Worm (Caenorhabditis elegans) whole organism, young adult: ENCODE data around the gene C07H4.1.

Source experiments
- F23B12.7 ChIP-seq: sonication (generic microtip); optimal IDR thresholded peaks from 2 replicates; lab custom pipeline; 2017; ENCODE audit warnings: missing genetic modification characterization, mild to moderate bottlenecking, missing compliant biosample characterization, antibody characterized with exemption, moderate library complexity; ENCODE audit not compliant: insufficient read depth
- F37B4.10 ChIP-seq: fragments of 200-800 bp; sonication (Bioruptor generic); IDR thresholded peaks from 2 replicates; pipeline ENCODE4 v1.3.6; 2022; ENCODE audit warnings: missing genetic modification characterization, missing compliant biosample characterization
- F39B2.1 ChIP-seq: fragments of 200-800 bp; sonication (Bioruptor generic); IDR thresholded peaks from 2 replicates; pipeline ENCODE4 v1.3.6; 2022; ENCODE audit warnings: missing genetic modification reagents, missing genetic modification characterization, missing compliant biosample characterization
- F52B5.7 ChIP-seq: sonication (generic microtip); optimal IDR thresholded peaks from 2 replicates; lab custom pipeline; 2016; ENCODE audit warnings: mild to moderate bottlenecking, missing genetic modification characterization, missing compliant biosample characterization
- F55B11.4 ChIP-seq: sonication (generic microtip); optimal IDR thresholded peaks from 2 replicates; lab custom pipeline; 2016; ENCODE audit warnings: missing compliant biosample characterization, missing genetic modification characterization, borderline replicate concordance; ENCODE audit not compliant: insufficient read depth
- F57A8.1 ChIP-seq: fragments of 200-800 bp; sonication (Bioruptor generic); optimal IDR thresholded peaks from 2 replicates; lab custom pipeline; 2018; ENCODE audit warnings: mild to moderate bottlenecking, missing genetic modification characterization, moderate library complexity, missing compliant biosample characterization
- K11D2.4 ChIP-seq: fragments of 200-800 bp; sonication (Bioruptor generic); IDR thresholded peaks from 2 replicates; pipeline ENCODE4 v1.3.6; 2022; ENCODE audit warnings: missing genetic modification reagents, missing genetic modification characterization, missing compliant biosample characterization
- K12H6.12 ChIP-seq: fragments of 200-800 bp; sonication (Bioruptor generic); optimal IDR thresholded peaks from 2 replicates; lab custom pipeline; 2018; ENCODE audit warnings: mild to moderate bottlenecking, missing genetic modification characterization, missing compliant biosample characterization
- T26A5.8 ChIP-seq: sonication (generic microtip); optimal IDR thresholded peaks from 2 replicates; lab custom pipeline; 2016; ENCODE audit warnings: missing genetic modification characterization, missing compliant biosample characterization
- akir-1 ChIP-seq: fragments of 200-800 bp; sonication (Bioruptor generic); optimal IDR thresholded peaks from 2 replicates; lab custom pipeline; 2018; ENCODE audit warnings: mild to moderate bottlenecking, missing genetic modification characterization, moderate library complexity, missing compliant biosample characterization
- ama-1 ChIP-seq, 3 experiments: fragments of 150-350 bp in 1 of 3; sonication (generic microtip) in 2 of 3; optimal IDR thresholded peaks; 2 replicates each; lab custom pipeline; 2014 to 2018; ENCODE audit warnings: missing biosample characterization in 2 of 3, missing genetic modification characterization in 2 of 3, missing genetic modification reagents in 2 of 3
- aptf-2 ChIP-seq: fragments of 200-800 bp; sonication (Bioruptor generic); conservative IDR thresholded peaks from 2 replicates; pipeline ENCODE4 v1.3.6; 2022; ENCODE audit warnings: missing genetic modification reagents, missing genetic modification characterization, missing compliant biosample characterization
- athp-1 ChIP-seq: sonication (generic microtip); optimal IDR thresholded peaks from 2 replicates; lab custom pipeline; 2017; ENCODE audit warnings: mild to moderate bottlenecking, missing genetic modification characterization, missing compliant biosample characterization
- bed-1 ChIP-seq: fragments of 200-800 bp; sonication (Bioruptor generic); IDR thresholded peaks from 2 replicates; pipeline ENCODE4 v1.3.6; 2022; ENCODE audit warnings: missing genetic modification reagents, missing genetic modification characterization, missing compliant biosample characterization
- bed-2 ChIP-seq: fragments of 200-800 bp; sonication (Bioruptor generic); IDR thresholded peaks from 2 replicates; pipeline ENCODE4 v1.3.6; 2022; ENCODE audit warnings: missing genetic modification reagents, missing genetic modification characterization, missing compliant biosample characterization
- cebp-1 ChIP-seq, 2 experiments: fragments of 200-800 bp in 1 of 2; sonication (Bioruptor generic) in 1 of 2; sonication (generic microtip) in 1 of 2; IDR thresholded peaks in 1 of 2; optimal IDR thresholded peaks in 1 of 2; 2 replicates each; pipeline versions ENCODE4 v1.3.6 to Lab custom; 2017 to 2022; ENCODE audit warnings: missing compliant biosample characterization in 2 of 2, missing genetic modification characterization in 2 of 2, mild to moderate bottlenecking in 1 of 2, missing genetic modification reagents in 1 of 2, moderate library complexity in 1 of 2
- cebp-2 ChIP-seq: fragments of 200-800 bp; sonication (Bioruptor generic); IDR thresholded peaks from 2 replicates; pipeline ENCODE4 v1.3.6; 2022; ENCODE audit warnings: missing genetic modification characterization, missing compliant biosample characterization
- ceh-100 ChIP-seq: fragments of 200-800 bp; sonication (Bioruptor generic); IDR thresholded peaks from 2 replicates; pipeline ENCODE4 v1.3.6; 2022; ENCODE audit warnings: missing genetic modification reagents, missing genetic modification characterization, missing compliant biosample characterization
- ceh-79 ChIP-seq: sonication (generic microtip); optimal IDR thresholded peaks from 2 replicates; lab custom pipeline; 2017; ENCODE audit warnings: mild to moderate bottlenecking, missing genetic modification characterization, missing compliant biosample characterization
- die-1 ChIP-seq: sonication (generic microtip); optimal IDR thresholded peaks from 2 replicates; lab custom pipeline; 2016; ENCODE audit warnings: missing genotype, mild to moderate bottlenecking, missing genetic modification characterization, missing compliant biosample characterization
- dox-1 ChIP-seq: fragments of 200-800 bp; sonication (Bioruptor generic); IDR thresholded peaks from 2 replicates; pipeline ENCODE4 v1.3.6; 2022; ENCODE audit warnings: missing genetic modification reagents, missing genetic modification characterization, missing compliant biosample characterization
- dpff-1 ChIP-seq: sonication (generic microtip); optimal IDR thresholded peaks from 2 replicates; lab custom pipeline; 2017; ENCODE audit warnings: mild to moderate bottlenecking, missing genetic modification characterization, missing compliant biosample characterization
- ekl-4 ChIP-seq: fragments of 200-800 bp; sonication (Bioruptor generic); IDR thresholded peaks from 2 replicates; pipeline ENCODE4 v1.3.6; 2022; ENCODE audit warnings: missing genetic modification reagents, missing genetic modification characterization, missing compliant biosample characterization
- fkh-3 ChIP-seq: sonication (generic microtip); optimal IDR thresholded peaks from 2 replicates; lab custom pipeline; 2016; ENCODE audit warnings: mild to moderate bottlenecking, missing genetic modification characterization, missing compliant biosample characterization
- gei-17 ChIP-seq: fragments of 200-800 bp; sonication (Bioruptor generic); optimal IDR thresholded peaks from 2 replicates; lab custom pipeline; 2018; ENCODE audit warnings: mild to moderate bottlenecking, missing genetic modification characterization, missing compliant biosample characterization
- hlh-26 ChIP-seq: fragments of 200-800 bp; sonication (Bioruptor generic); conservative IDR thresholded peaks from 2 replicates; pipeline ENCODE4 v1.3.6; 2022; ENCODE audit warnings: missing genetic modification reagents, missing genetic modification characterization, missing compliant biosample characterization
- hsf-1 ChIP-seq: fragments of 200-800 bp; sonication (Bioruptor generic); IDR thresholded peaks from 2 replicates; pipeline ENCODE4 v1.3.6; 2022; ENCODE audit warnings: missing genetic modification reagents, missing genetic modification characterization, missing compliant biosample characterization
- let-526 ChIP-seq: fragments of 200-800 bp; sonication (Bioruptor generic); IDR thresholded peaks from 2 replicates; pipeline ENCODE4 v1.3.6; 2022; ENCODE audit warnings: missing genetic modification reagents, missing genetic modification characterization, missing compliant biosample characterization
- lir-1 ChIP-seq: fragments of 200-800 bp; sonication (Bioruptor generic); conservative IDR thresholded peaks from 2 replicates; pipeline ENCODE4 v1.3.6; 2022; ENCODE audit warnings: missing genetic modification reagents, missing genetic modification characterization, missing compliant biosample characterization
- madf-10 ChIP-seq: sonication (generic microtip); optimal IDR thresholded peaks from 2 replicates; lab custom pipeline; 2016; ENCODE audit warnings: mild to moderate bottlenecking, missing genetic modification characterization, missing compliant biosample characterization
- madf-6 ChIP-seq: fragments of 200-800 bp; sonication (Bioruptor generic); IDR thresholded peaks from 2 replicates; pipeline ENCODE4 v1.3.6; 2022; ENCODE audit warnings: missing genetic modification reagents, missing genetic modification characterization, missing compliant biosample characterization
- mcd-1 ChIP-seq: fragments of 200-800 bp; sonication (Bioruptor generic); IDR thresholded peaks from 2 replicates; pipeline ENCODE4 v1.3.6; 2022; ENCODE audit warnings: missing genetic modification reagents, missing genetic modification characterization, missing compliant biosample characterization
- mes-4 ChIP-seq: sonication (generic microtip); optimal IDR thresholded peaks from 2 replicates; lab custom pipeline; 2016; ENCODE audit warnings: missing genotype, missing genetic modification characterization, missing compliant biosample characterization
- nfya-1 ChIP-seq: sonication (generic microtip); optimal IDR thresholded peaks from 2 replicates; lab custom pipeline; 2017; ENCODE audit warnings: antibody characterized with exemption, missing compliant biosample characterization, missing genetic modification characterization, borderline replicate concordance; ENCODE audit not compliant: insufficient read depth
- nfyb-1 ChIP-seq: fragments of 200-800 bp; sonication (Bioruptor generic); IDR thresholded peaks from 2 replicates; pipeline ENCODE4 v1.3.6; 2022; ENCODE audit warnings: missing genetic modification reagents, missing genetic modification characterization, missing compliant biosample characterization
- nhr-179 ChIP-seq: sonication (generic microtip); optimal IDR thresholded peaks from 2 replicates; lab custom pipeline; 2016; ENCODE audit warnings: mild to moderate bottlenecking, missing genetic modification characterization, missing compliant biosample characterization
- repo-1 ChIP-seq: sonication (generic microtip); optimal IDR thresholded peaks from 2 replicates; lab custom pipeline; 2017; ENCODE audit warnings: mild to moderate bottlenecking, missing genetic modification characterization, missing compliant biosample characterization
- rpc-1 ChIP-seq, 2 experiments: fragments of 150-350 bp in 1 of 2; sonication (generic microtip) in 1 of 2; optimal IDR thresholded peaks; 2 replicates each; lab custom pipeline; 2014 to 2018; ENCODE audit warnings: missing biosample characterization in 1 of 2, missing genetic modification characterization in 1 of 2, missing genetic modification reagents in 1 of 2, missing genotype in 1 of 2
- snpc-1.3 ChIP-seq: sonication (generic microtip); optimal IDR thresholded peaks from 2 replicates; lab custom pipeline; 2017; ENCODE audit warnings: missing genetic modification characterization, mild to moderate bottlenecking, missing compliant biosample characterization, antibody characterized with exemption, moderate library complexity, missing genotype, missing genetic modification reagents; ENCODE audit not compliant: insufficient read depth
- sptf-2 ChIP-seq: fragments of 200-800 bp; sonication (Bioruptor generic); optimal IDR thresholded peaks from 2 replicates; lab custom pipeline; 2018; ENCODE audit warnings: mild to moderate bottlenecking, missing genetic modification characterization, missing compliant biosample characterization
- unc-130 ChIP-seq: sonication (generic microtip); optimal IDR thresholded peaks from 2 replicates; lab custom pipeline; 2016; ENCODE audit warnings: missing genetic modification reagents, missing genetic modification characterization, missing compliant biosample characterization
- unc-62 ChIP-seq: fragments of 150-350 bp; optimal IDR thresholded peaks from 2 replicates; lab custom pipeline; 2014; ENCODE audit warnings: missing biosample characterization, missing genetic modification reagents, missing genetic modification characterization
- xnd-1 ChIP-seq: sonication (generic microtip); optimal IDR thresholded peaks from 2 replicates; lab custom pipeline; 2016; ENCODE audit warnings: missing genotype, missing genetic modification reagents, missing genetic modification characterization, missing compliant biosample characterization
- zim-3 ChIP-seq: sonication (generic microtip); optimal IDR thresholded peaks from 2 replicates; lab custom pipeline; 2017; ENCODE audit warnings: mild to moderate bottlenecking, missing genetic modification characterization, moderate library complexity, missing compliant biosample characterization
- ztf-22 ChIP-seq: fragments of 200-800 bp; sonication (Bioruptor generic); optimal IDR thresholded peaks from 2 replicates; lab custom pipeline; 2018; ENCODE audit warnings: mild to moderate bottlenecking, missing genetic modification characterization, moderate library complexity, missing compliant biosample characterization
- ztf-28 ChIP-seq: fragments of 200-800 bp; sonication (Bioruptor generic); IDR thresholded peaks from 2 replicates; pipeline ENCODE4 v1.3.6; 2022; ENCODE audit warnings: missing genetic modification reagents, missing genetic modification characterization, missing compliant biosample characterization

C07H4.1 gene

ce11 chrII:9056215-9056819, 37.2 kb downstream of the C07H4.1 start:
- TF ChIP-seq hlh-26 (GFP tag; lab: Robert Waterston, UW) (no peak), hsf-1 (peak; percentile 79), K12H6.12 (tag; lab: Kevin White, UChicago) (no peak), mcd-1 (peak; percentile 43), F39B2.1 (GFP tag; lab: Robert Waterston, UW) (peak; percentile 79; the same call in 1 of the 2 replicates), madf-6 (peak; percentile 82), nhr-179 (tag; lab: Kevin White, UChicago) (no peak), bed-1 (GFP tag; lab: Robert Waterston, UW) (no peak), unc-62 (GFP tag; lab: Kevin White, UChicago) (no peak), mes-4 (tag; lab: Kevin White, UChicago) (peak; percentile 20), ekl-4 (peak; percentile 87), ceh-100 (GFP tag; lab: Robert Waterston, UW) (peak; percentile 60; the same call in 1 of the 2 replicates), gei-17 (no peak), akir-1 (GFP tag; lab: Kevin White, UChicago) (no peak), cebp-1 (GFP tag; IDR thresholded peaks at IDR 0.05; lab: Robert Waterston, UW) (no peak), cebp-1 (tag; optimal IDR thresholded peaks at IDR 0.05; lab: Kevin White, UChicago) (peak; percentile 63), sptf-2 (no peak), F55B11.4 (tag; lab: Kevin White, UChicago) (no peak), ama-1 (optimal IDR thresholded peaks at IDR 0.05; lab: Kevin White, UChicago) (no peak), ama-1 (GFP tag; optimal IDR thresholded peaks at IDR 0.05; lab: Kevin White, UChicago) (peak in 1 of 2 experiments; percentile 93), ztf-22 (no peak), dox-1 (GFP tag; lab: Robert Waterston, UW) (peak; percentile 58), let-526 (no peak), T26A5.8 (peak; percentile 46), ceh-79 (tag; lab: Kevin White, UChicago) (no peak), lir-1 (no peak), K11D2.4 (GFP tag; lab: Robert Waterston, UW) (no peak), aptf-2 (no peak), F52B5.7 (tag; lab: Kevin White, UChicago) (peak; percentile 65), dpff-1 (tag; lab: Kevin White, UChicago) (no peak), fkh-3 (no peak), athp-1 (tag; lab: Kevin White, UChicago) (peak; percentile 81), cebp-2 (GFP tag; lab: Robert Waterston, UW) (peak; percentile 82; the same call in 1 of the 2 replicates), F37B4.10 (GFP tag; lab: Robert Waterston, UW) (no peak), rpc-1 (optimal IDR thresholded peaks at IDR 0.05; lab: Kevin White, UChicago) (no peak), rpc-1 (tag; optimal IDR thresholded peaks at IDR 0.05; lab: Kevin White, UChicago) (no peak), F23B12.7 (tag; lab: Kevin White, UChicago) (no peak), madf-10 (no peak), bed-2 (GFP tag; lab: Robert Waterston, UW) (no peak), repo-1 (tag; lab: Kevin White, UChicago) (peak; percentile 7), ztf-28 (GFP tag; lab: Robert Waterston, UW) (no peak), xnd-1 (tag; lab: Kevin White, UChicago) (peak; percentile 37), F57A8.1 (GFP tag; lab: Kevin White, UChicago) (no peak), unc-130 (GFP tag; lab: Kevin White, UChicago) (peak; percentile 17), nfyb-1 (GFP tag; lab: Robert Waterston, UW) (peak; percentile 71), snpc-1.3 (peak; percentile 74), zim-3 (tag; lab: Kevin White, UChicago) (peak; percentile 33), nfya-1 (no peak), die-1 (tag; lab: Kevin White, UChicago) (peak; percentile 55)
